Fruit fly (Drosophila melanogaster) whole organism, embryonic: ENCODE measurements around the gene CG6937.

ENCODE experiments used
- Atf6 ChIP-seq: fragments of 200-800 bp; sonication (Bioruptor generic); IDR thresholded peaks from 2 replicates; pipeline ENCODE4 v1.3.6; 2022; ENCODE audit warnings: missing biosample characterization, missing genetic modification characterization
- CG10431 ChIP-seq: fragments of 200-800 bp; sonication (Bioruptor generic); optimal IDR thresholded peaks from 3 replicates; lab custom pipeline; 2018; ENCODE audit warnings: missing biosample characterization, mild to moderate bottlenecking, missing genetic modification characterization
- CG11504 ChIP-seq: fragments of 200-800 bp; sonication (Bioruptor generic); optimal IDR thresholded peaks from 3 replicates; lab custom pipeline; 2019; ENCODE audit warnings: missing biosample characterization, mild to moderate bottlenecking, missing genetic modification characterization, moderate library complexity
- CG11560 ChIP-seq: fragments of 200-800 bp; sonication (Bioruptor generic); IDR thresholded peaks from 3 replicates; pipeline ENCODE4 v1.3.6; 2022; ENCODE audit warnings: missing biosample characterization, missing genetic modification characterization
- CG12391 ChIP-seq: fragments of 200-800 bp; sonication (Bioruptor generic); optimal IDR thresholded peaks from 3 replicates; lab custom pipeline; 2018; ENCODE audit warnings: missing biosample characterization, mild to moderate bottlenecking, missing genetic modification characterization, moderate library complexity
- CG13424 ChIP-seq: fragments of 200-800 bp; sonication (Bioruptor generic); optimal IDR thresholded peaks from 2 replicates; lab custom pipeline; 2019; ENCODE audit warnings: missing biosample characterization, mild to moderate bottlenecking, missing genetic modification characterization, moderate library complexity
- CG14710 ChIP-seq: fragments of 200-800 bp; sonication (Bioruptor generic); optimal IDR thresholded peaks from 3 replicates; lab custom pipeline; 2019; ENCODE audit warnings: missing biosample characterization, mild to moderate bottlenecking, missing genetic modification characterization, moderate library complexity
- CG15073 ChIP-seq: fragments of 200-800 bp; sonication (Bioruptor generic); optimal IDR thresholded peaks from 2 replicates; lab custom pipeline; 2016; ENCODE audit warnings: missing biosample characterization, missing genetic modification characterization
- CG17359 ChIP-seq: fragments of 200-800 bp; sonication (Bioruptor generic); optimal IDR thresholded peaks from 3 replicates; lab custom pipeline; 2018; ENCODE audit warnings: missing biosample characterization, mild to moderate bottlenecking, missing genetic modification characterization, moderate library complexity
- CG2712 ChIP-seq: fragments of 200-800 bp; optimal IDR thresholded peaks from 3 replicates; lab custom pipeline; 2019; ENCODE audit warnings: missing biosample characterization, mild to moderate bottlenecking, missing genetic modification characterization, moderate library complexity
- CG2889 ChIP-seq: fragments of 200-800 bp; sonication (Bioruptor generic); IDR thresholded peaks from 3 replicates; pipeline ENCODE4 v1.3.6; 2022; ENCODE audit warnings: missing biosample characterization, missing genetic modification characterization
- CG31224 ChIP-seq: fragments of 200-800 bp; sonication (Bioruptor generic); IDR thresholded peaks from 2 replicates; pipeline ENCODE4 v1.3.6; 2022; ENCODE audit warnings: missing biosample characterization, missing genetic modification characterization
- CG31365 ChIP-seq: fragments of 200-800 bp; sonication (Bioruptor generic); optimal IDR thresholded peaks from 2 replicates; lab custom pipeline; 2018; ENCODE audit warnings: missing biosample characterization, mild to moderate bottlenecking, missing genetic modification characterization
- CG3407 ChIP-seq: fragments of 200-800 bp; sonication (Bioruptor generic); optimal IDR thresholded peaks from 2 replicates; lab custom pipeline; 2018; ENCODE audit warnings: missing biosample characterization, mild to moderate bottlenecking, missing genetic modification characterization
- CG3995 ChIP-seq: fragments of 200-800 bp; sonication (Bioruptor generic); optimal IDR thresholded peaks from 3 replicates; lab custom pipeline; 2016; ENCODE audit warnings: missing biosample characterization, missing genetic modification characterization
- CG42726 ChIP-seq: fragments of 200-800 bp; sonication (Bioruptor generic); IDR thresholded peaks from 2 replicates; pipeline ENCODE4 v1.3.6; 2022; ENCODE audit warnings: missing biosample characterization, missing genetic modification characterization; ENCODE audit not compliant: partially characterized antibody
- CG4617 ChIP-seq: fragments of 200-800 bp; sonication (Bioruptor generic); optimal IDR thresholded peaks from 3 replicates; lab custom pipeline; 2016; ENCODE audit warnings: missing biosample characterization, missing genetic modification characterization, borderline replicate concordance
- CG4707 ChIP-seq: fragments of 200-800 bp; sonication (Bioruptor generic); optimal IDR thresholded peaks from 2 replicates; lab custom pipeline; 2018; ENCODE audit warnings: missing biosample characterization, mild to moderate bottlenecking, missing genetic modification characterization, moderate library complexity
- CG6791 ChIP-seq: fragments of 200-800 bp; sonication (Bioruptor generic); IDR thresholded peaks from 3 replicates; pipeline ENCODE4 v1.3.6; 2022; ENCODE audit warnings: missing biosample characterization, missing genetic modification characterization; ENCODE audit not compliant: partially characterized antibody
- CG8388 ChIP-seq: fragments of 200-800 bp; sonication (Bioruptor generic); optimal IDR thresholded peaks from 2 replicates; lab custom pipeline; 2019; ENCODE audit warnings: missing biosample characterization, mild to moderate bottlenecking, missing genetic modification characterization, moderate library complexity
- CG9215 ChIP-seq: fragments of 200-800 bp; sonication (Bioruptor generic); IDR thresholded peaks from 2 replicates; pipeline ENCODE4 v1.3.6; 2022; ENCODE audit warnings: missing biosample characterization, missing genetic modification characterization
- CG9817 ChIP-seq: fragments of 200-800 bp; sonication (Bioruptor generic); optimal IDR thresholded peaks from 2 replicates; lab custom pipeline; 2018; ENCODE audit warnings: missing biosample characterization, mild to moderate bottlenecking, missing genetic modification characterization, moderate library complexity
- CTCF ChIP-seq: fragments of 200-800 bp; sonication (Bioruptor generic); optimal IDR thresholded peaks from 2 replicates; lab custom pipeline; 2017; ENCODE audit warnings: missing biosample characterization, mild to moderate bottlenecking, missing genetic modification characterization, moderate library complexity
- Doc3 ChIP-seq: fragments of 200-800 bp; sonication (Bioruptor generic); IDR thresholded peaks from 3 replicates; pipeline ENCODE4 v1.3.6; 2022; ENCODE audit warnings: missing biosample characterization, missing genetic modification characterization; ENCODE audit not compliant: partially characterized antibody
- Fer1 ChIP-seq: fragments of 200-800 bp; sonication (Bioruptor generic); optimal IDR thresholded peaks from 2 replicates; lab custom pipeline; 2017; ENCODE audit warnings: missing biosample characterization, mild to moderate bottlenecking, missing genetic modification characterization
- Hand ChIP-seq: fragments of 200-800 bp; sonication (Bioruptor generic); optimal IDR thresholded peaks from 2 replicates; lab custom pipeline; 2017; ENCODE audit warnings: mild to moderate bottlenecking, missing biosample characterization, missing genetic modification reagents, missing genetic modification characterization
- HmgD ChIP-seq: fragments of 200-800 bp; sonication (Bioruptor generic); optimal IDR thresholded peaks from 3 replicates; lab custom pipeline; 2016; ENCODE audit warnings: missing biosample characterization, missing genetic modification characterization
- HmgZ ChIP-seq: fragments of 200-800 bp; sonication (Bioruptor generic); optimal IDR thresholded peaks from 2 replicates; lab custom pipeline; 2018; ENCODE audit warnings: missing biosample characterization, mild to moderate bottlenecking, missing genetic modification characterization
- Hmx ChIP-seq: fragments of 200-800 bp; sonication (Bioruptor generic); optimal IDR thresholded peaks from 2 replicates; lab custom pipeline; 2016; ENCODE audit warnings: missing biosample characterization, missing genetic modification characterization
- MBD-R2 ChIP-seq: fragments of 200-800 bp; sonication (Bioruptor generic); IDR thresholded peaks from 2 replicates; pipeline ENCODE4 v1.3.6; 2022; ENCODE audit warnings: missing biosample characterization, missing genetic modification characterization
- Neu2 ChIP-seq: fragments of 200-800 bp; sonication (Bioruptor generic); optimal IDR thresholded peaks from 3 replicates; lab custom pipeline; 2016; ENCODE audit warnings: missing biosample characterization, missing genetic modification characterization, borderline replicate concordance
- Nf-YC ChIP-seq: fragments of 200-800 bp; optimal IDR thresholded peaks from 3 replicates; lab custom pipeline; 2019; ENCODE audit warnings: missing biosample characterization, mild to moderate bottlenecking, missing genetic modification characterization, moderate library complexity
- Oli ChIP-seq: fragments of 200-800 bp; sonication (Bioruptor generic); optimal IDR thresholded peaks from 2 replicates; lab custom pipeline; 2018; ENCODE audit warnings: missing biosample characterization, mild to moderate bottlenecking, missing genetic modification characterization, moderate library complexity
- PHDP ChIP-seq: fragments of 200-800 bp; sonication (Bioruptor generic); optimal IDR thresholded peaks from 3 replicates; lab custom pipeline; 2018; ENCODE audit warnings: missing biosample characterization, mild to moderate bottlenecking, missing genetic modification characterization, moderate library complexity
- Poxn ChIP-seq: fragments of 200-800 bp; sonication (Bioruptor generic); IDR thresholded peaks from 2 replicates; pipeline ENCODE4 v1.3.6; 2022; ENCODE audit warnings: missing biosample characterization, missing genetic modification characterization
- Tbp ChIP-seq: fragments of >200 bp; optimal IDR thresholded peaks from 2 replicates; lab custom pipeline; 2018; ENCODE audit warnings: missing biosample characterization, missing genetic modification characterization
- cas ChIP-seq: fragments of 200-800 bp; sonication (Bioruptor generic); IDR thresholded peaks from 2 replicates; pipeline ENCODE4 v1.3.6; 2022; ENCODE audit warnings: missing biosample characterization, missing genetic modification characterization
- chinmo ChIP-seq: fragments of 200-800 bp; sonication (Bioruptor generic); IDR thresholded peaks from 4 replicates; pipeline ENCODE4 v1.3.6; 2022; ENCODE audit warnings: missing biosample characterization, missing genetic modification characterization; ENCODE audit not compliant: partially characterized antibody
- cwo ChIP-seq: fragments of 200-800 bp; sonication (Bioruptor generic); optimal IDR thresholded peaks from 3 replicates; lab custom pipeline; 2017; ENCODE audit warnings: missing biosample characterization, missing genetic modification characterization, mild to moderate bottlenecking, moderate library complexity, missing genetic modification reagents
- dmrt11E ChIP-seq: fragments of 200-800 bp; sonication (Bioruptor generic); optimal IDR thresholded peaks from 3 replicates; lab custom pipeline; 2018; ENCODE audit warnings: missing biosample characterization, mild to moderate bottlenecking, missing genetic modification characterization, moderate library complexity
- ems ChIP-seq: fragments of 200-800 bp; sonication (Bioruptor generic); optimal IDR thresholded peaks from 3 replicates; lab custom pipeline; 2016; ENCODE audit warnings: missing biosample characterization, missing genetic modification characterization
- gfzf ChIP-seq: fragments of 200-800 bp; sonication (Bioruptor generic); optimal IDR thresholded peaks from 2 replicates; lab custom pipeline; 2016; ENCODE audit warnings: missing biosample characterization, mild to moderate bottlenecking, missing genetic modification characterization, moderate library complexity
- hkb ChIP-seq, 2 experiments: fragments of 200-800 bp in 1 of 2; fragments of >200 bp in 1 of 2; sonication (Bioruptor generic) in 1 of 2; IDR thresholded peaks in 1 of 2; optimal IDR thresholded peaks in 1 of 2; 2 replicates each; pipeline versions ENCODE4 v1.3.6 to Lab custom; 2017 to 2022; ENCODE audit warnings: missing biosample characterization in 1 of 2, missing genetic modification characterization in 1 of 2
- lilli ChIP-seq: fragments of 200-800 bp; sonication (Bioruptor generic); optimal IDR thresholded peaks from 3 replicates; lab custom pipeline; 2016; ENCODE audit warnings: missing biosample characterization, missing genetic modification characterization
- mam ChIP-seq: fragments of 200-800 bp; sonication (Bioruptor generic); optimal IDR thresholded peaks from 3 replicates; lab custom pipeline; 2016; ENCODE audit warnings: missing biosample characterization, missing genetic modification characterization
- onecut ChIP-seq: fragments of 200-800 bp; sonication (Bioruptor generic); IDR thresholded peaks from 2 replicates; pipeline ENCODE4 v1.3.6; 2022; ENCODE audit warnings: missing biosample characterization, missing genetic modification characterization
- phol ChIP-seq: fragments of 200-800 bp; sonication (Bioruptor generic); optimal IDR thresholded peaks from 3 replicates; lab custom pipeline; 2018; ENCODE audit warnings: missing biosample characterization, mild to moderate bottlenecking, missing genetic modification characterization, moderate library complexity
- schlank ChIP-seq: fragments of 200-800 bp; sonication (Bioruptor generic); optimal IDR thresholded peaks from 2 replicates; lab custom pipeline; 2018; ENCODE audit warnings: missing biosample characterization, mild to moderate bottlenecking, missing genetic modification characterization
- scrt ChIP-seq: fragments of 200-800 bp; sonication (Bioruptor generic); optimal IDR thresholded peaks from 2 replicates; lab custom pipeline; 2018; ENCODE audit warnings: missing biosample characterization, mild to moderate bottlenecking, missing genetic modification characterization, moderate library complexity

The CG6937 gene

dm6 chr3R:22587419-22587963, 2.9 kb downstream of the CG6937 start, which contains the start of gene Efa6 (continued):
- TF ChIP-seq CG6791 (GFP tag; lab: Robert Waterston, UW) (peak; percentile 87), CG2889 (GFP tag; lab: Robert Waterston, UW) (no peak), cas (GFP tag; lab: Robert Waterston, UW) (peak; percentile 29; the same call in 1 of the 2 replicates), CG8388 (GFP tag; lab: Kevin White, UChicago) (no peak), scrt (GFP tag; lab: Kevin White, UChicago) (no peak), mam (peak; percentile 68), CG11504 (tag; lab: Kevin White, UChicago) (no peak), HmgZ (tag; lab: Kevin White, UChicago) (peak; percentile 74), CG42726 (GFP tag; lab: Robert Waterston, UW) (peak; percentile 55; the same call in 1 of the 2 replicates), hkb (optimal IDR thresholded peaks at IDR 0.05; lab: Kevin White, UChicago) (no peak), hkb (GFP tag; IDR thresholded peaks at IDR 0.05; lab: Robert Waterston, UW) (no peak), CG14710 (peak; percentile 90), CG3995 (GFP tag; lab: Kevin White, UChicago) (peak; percentile 95), Nf-YC (tag; lab: Kevin White, UChicago) (peak; percentile 63), CG13424 (peak; percentile 57), gfzf (GFP tag; lab: Kevin White, UChicago) (peak; percentile 22), CG2712 (peak; percentile 74), Poxn (GFP tag; lab: Robert Waterston, UW) (no peak), dmrt11E (tag; lab: Kevin White, UChicago) (peak; percentile 27), Fer1 (GFP tag; lab: Kevin White, UChicago) (peak; percentile 40), CG9215 (GFP tag; lab: Robert Waterston, UW) (no peak), schlank (tag; lab: Kevin White, UChicago) (peak; percentile 2), CG31224 (no peak), CG10431 (no peak), CG9817 (peak; percentile 44), CG4617 (GFP tag; lab: Kevin White, UChicago) (peak; percentile 71), Atf6 (GFP tag; lab: Robert Waterston, UW) (0 out of 2 replicates have a peak, but pooled peaks have one; percentile 45), CG12391 (tag; lab: Kevin White, UChicago) (peak; percentile 65), lilli (GFP tag; lab: Kevin White, UChicago) (peak; percentile 62), Tbp (GFP tag; lab: Kevin White, UChicago) (no peak), CG15073 (GFP tag; lab: Kevin White, UChicago) (no peak), CTCF (GFP tag; lab: Kevin White, UChicago) (peak; percentile 22), CG31365 (no peak), CG11560 (peak; percentile 37; the same call in 1 of the 3 replicates), phol (tag; lab: Kevin White, UChicago) (peak; percentile 66), Doc3 (GFP tag; lab: Robert Waterston, UW) (peak; percentile 98), chinmo (GFP tag; lab: Robert Waterston, UW) (peak; percentile 95), Oli (tag; lab: Kevin White, UChicago) (peak; percentile 11), CG3407 (GFP tag; lab: Kevin White, UChicago) (no peak), HmgD (GFP tag; lab: Kevin White, UChicago) (no peak), PHDP (tag; lab: Kevin White, UChicago) (peak; percentile 55), ems (peak; percentile 15), MBD-R2 (GFP tag; lab: Robert Waterston, UW) (peak; percentile 54), onecut (GFP tag; lab: Robert Waterston, UW) (no peak), Hand (GFP tag; lab: Kevin White, UChicago) (peak; percentile 43), CG4707 (GFP tag; lab: Kevin White, UChicago) (no peak), Hmx (GFP tag; lab: Kevin White, UChicago) (no peak), CG17359 (peak; percentile 24), cwo (peak; percentile 4), Neu2 (GFP tag; lab: Kevin White, UChicago) (no peak)
